Worm (Caenorhabditis elegans) whole organism, L3 larva: ENCODE data around the gene ttbk-4.

Source experiments
- ceh-28 ChIP-seq: fragments of 150-350 bp; optimal IDR thresholded peaks from 2 replicates; lab custom pipeline; 2014; ENCODE audit warnings: missing biosample characterization, missing genetic modification reagents, missing genetic modification characterization
- fos-1 ChIP-seq: fragments of 150-350 bp; optimal IDR thresholded peaks from 2 replicates; lab custom pipeline; 2014; ENCODE audit warnings: missing biosample characterization, missing genetic modification characterization
- nhr-23 ChIP-seq: fragments of 150-350 bp; optimal IDR thresholded peaks from 2 replicates; lab custom pipeline; 2014; ENCODE audit warnings: missing biosample characterization, missing genetic modification reagents, missing genetic modification characterization
- nhr-25 ChIP-seq: sonication (generic microtip); optimal IDR thresholded peaks from 2 replicates; lab custom pipeline; 2017; ENCODE audit warnings: missing biosample characterization, missing genetic modification characterization

DNA sequence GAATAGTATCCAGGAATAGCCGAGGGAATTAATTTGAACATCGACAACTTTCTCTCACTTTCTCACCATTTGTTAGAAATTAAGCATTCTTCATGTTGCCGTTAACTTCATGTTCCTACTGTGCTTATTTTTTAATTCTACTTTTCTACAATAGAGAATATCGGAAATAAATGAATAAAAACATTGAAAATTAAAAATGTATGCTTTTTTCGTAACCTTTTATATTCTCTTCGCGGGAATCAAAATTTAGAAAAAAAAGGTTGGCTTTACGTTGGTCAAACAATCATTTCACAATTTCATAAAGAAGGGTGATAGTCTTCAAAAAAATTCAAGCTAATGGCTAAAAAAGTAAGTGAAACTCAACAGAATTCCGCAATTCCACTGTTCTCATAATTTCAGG, 965 bp upstream of the ttbk-4 start, which contains the start of gene W01B6.5:
- no peak for TF ChIP-seq fos-1 (tag; lab: Kevin White, UChicago)
- TF ChIP-seq nhr-25 (tag; lab: Kevin White, UChicago) = no peak
- TF ChIP-seq ceh-28 = no peak
- TF ChIP-seq nhr-23 (tag; lab: Kevin White, UChicago) = no peak
